Worm (Caenorhabditis elegans) whole organism, young adult: ENCODE results near the gene zfp-1.

Experiments used
- ets-4 ChIP-seq: fragments of 200-800 bp; sonication (Bioruptor generic); optimal IDR thresholded peaks from 2 replicates; lab custom pipeline; 2018; ENCODE audit warnings: mild to moderate bottlenecking, missing genetic modification characterization, missing compliant biosample characterization
- him-1 ChIP-seq: sonication (generic microtip); optimal IDR thresholded peaks from 2 replicates; lab custom pipeline; 2016; ENCODE audit warnings: missing genotype, missing genetic modification reagents, missing genetic modification characterization, missing compliant biosample characterization
- lin-35 ChIP-seq, 3 experiments: fragments of 150-350 bp in 2 of 3; sonication (generic microtip) in 1 of 3; optimal IDR thresholded peaks; 2 replicates each; lab custom pipeline; 2014 to 2018; ENCODE audit warnings: missing biosample characterization in 3 of 3, missing genetic modification characterization in 3 of 3, missing genetic modification reagents in 3 of 3
- nfya-1 ChIP-seq: sonication (generic microtip); optimal IDR thresholded peaks from 2 replicates; lab custom pipeline; 2017; ENCODE audit warnings: antibody characterized with exemption, missing compliant biosample characterization, missing genetic modification characterization, borderline replicate concordance; ENCODE audit not compliant: insufficient read depth
- pbrm-1 ChIP-seq: fragments of 200-800 bp; sonication (Bioruptor generic); IDR thresholded peaks from 2 replicates; pipeline ENCODE4 v1.3.6; 2022; ENCODE audit warnings: missing genetic modification reagents, missing genetic modification characterization, missing compliant biosample characterization
- snpc-3.4 ChIP-seq: sonication (generic microtip); optimal IDR thresholded peaks from 2 replicates; lab custom pipeline; 2017; ENCODE audit warnings: missing genetic modification characterization, mild to moderate bottlenecking, missing compliant biosample characterization, antibody characterized with exemption, moderate library complexity, missing genotype, missing genetic modification reagents
- unc-130 ChIP-seq: sonication (generic microtip); optimal IDR thresholded peaks from 2 replicates; lab custom pipeline; 2016; ENCODE audit warnings: missing genetic modification reagents, missing genetic modification characterization, missing compliant biosample characterization

ce11 chrIII:8748620-8749019, 42.7 kb upstream of the zfp-1 start:
- TF ChIP-seq snpc-3.4 (tag; lab: Kevin White, UChicago): no peak
- no peak for TF ChIP-seq nfya-1 (tag; lab: Kevin White, UChicago)
- no peak for TF ChIP-seq him-1 (tag; lab: Kevin White, UChicago)
- TF ChIP-seq ets-4 (GFP tag; lab: Kevin White, UChicago): no peak
- no peak for TF ChIP-seq unc-130 (GFP tag; lab: Kevin White, UChicago)
- no peak for TF ChIP-seq pbrm-1
- no peak for TF ChIP-seq lin-35 (GFP tag; optimal IDR thresholded peaks at IDR 0.05; lab: Kevin White, UChicago)
